Worm (Caenorhabditis elegans): ENCODE data around the gene cyp-14A3.

ce11 chrX:13251354-13251843 is 22.6 kb downstream of the cyp-14A3 start:
- no peak for TF ChIP-seq unc-39 (tag; optimal IDR thresholded peaks at IDR 0.05)
- TF ChIP-seq lin-13 (tag; optimal IDR thresholded peaks at IDR 0.05), result peak; percentile 41
- TF ChIP-seq nhr-28 (tag; optimal IDR thresholded peaks at IDR 0.05), result no peak
- TF ChIP-seq tbx-8 (GFP tag; optimal IDR thresholded peaks at IDR 0.05), result no peak
